Fruit fly (Drosophila melanogaster): ENCODE results near the gene CG5262.

CG5262 gene

DNA sequence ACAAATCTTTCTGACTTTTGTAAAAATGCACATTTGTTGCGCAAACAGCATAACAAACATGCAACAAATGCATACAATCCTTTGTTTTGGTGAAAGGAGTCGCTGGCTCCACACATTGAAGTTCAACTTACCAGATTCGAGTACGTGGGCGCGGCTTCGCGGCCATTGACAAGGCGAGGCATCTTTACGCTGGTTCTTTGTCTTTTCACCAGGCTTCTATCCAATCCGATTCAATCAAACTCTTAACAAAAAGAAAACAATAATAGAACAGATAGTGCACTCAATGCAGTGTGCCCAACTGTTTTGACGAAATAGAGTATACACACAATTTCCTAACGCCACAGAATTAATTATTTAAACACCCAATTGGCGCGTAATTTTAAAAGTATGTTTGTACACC is at the start of gene CG5262:
Gene CG5262, minus strand, starts transcription at position 294 of the 400 bp plus-strand sequence.
- TF ChIP-seq CG8478 (optimal IDR thresholded peaks at IDR 0.05), result no peak
- TF ChIP-seq CTCF (optimal IDR thresholded peaks at IDR 0.05), result no peak

DNA sequence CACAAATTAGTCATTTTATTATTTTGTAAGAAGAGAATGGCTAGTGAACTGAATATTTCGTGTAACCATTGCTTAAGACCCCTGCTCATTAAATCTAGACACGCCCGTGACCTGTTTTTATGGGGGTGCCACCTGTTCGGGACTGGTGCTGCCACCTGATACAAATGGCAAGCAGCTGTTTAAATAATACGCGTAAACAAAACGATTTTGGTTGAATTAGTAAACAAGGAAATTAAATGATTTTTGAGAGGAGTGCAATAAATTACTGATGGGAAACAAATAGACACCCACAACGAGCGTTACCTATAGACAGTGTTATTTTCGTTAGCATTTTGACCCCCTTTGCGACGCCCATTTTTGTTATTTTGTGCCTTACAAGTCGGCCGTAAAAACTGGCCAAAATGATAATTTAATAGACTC is 44.5 kb upstream of the CG5262 start:
- TF ChIP-seq CTCF (optimal IDR thresholded peaks at IDR 0.05) (no peak), CG8478 (optimal IDR thresholded peaks at IDR 0.05) (no peak)

dm6 chr3L:20474197-20474788 is 44.0 kb upstream of the CG5262 start, which contains the start of gene isoQC:
Gene isoQC (plus strand): TSS chr3L:20474466.
- TF ChIP-seq CTCF (optimal IDR thresholded peaks at IDR 0.05), result no peak
- no peak for TF ChIP-seq CG8478 (optimal IDR thresholded peaks at IDR 0.05)

DNA sequence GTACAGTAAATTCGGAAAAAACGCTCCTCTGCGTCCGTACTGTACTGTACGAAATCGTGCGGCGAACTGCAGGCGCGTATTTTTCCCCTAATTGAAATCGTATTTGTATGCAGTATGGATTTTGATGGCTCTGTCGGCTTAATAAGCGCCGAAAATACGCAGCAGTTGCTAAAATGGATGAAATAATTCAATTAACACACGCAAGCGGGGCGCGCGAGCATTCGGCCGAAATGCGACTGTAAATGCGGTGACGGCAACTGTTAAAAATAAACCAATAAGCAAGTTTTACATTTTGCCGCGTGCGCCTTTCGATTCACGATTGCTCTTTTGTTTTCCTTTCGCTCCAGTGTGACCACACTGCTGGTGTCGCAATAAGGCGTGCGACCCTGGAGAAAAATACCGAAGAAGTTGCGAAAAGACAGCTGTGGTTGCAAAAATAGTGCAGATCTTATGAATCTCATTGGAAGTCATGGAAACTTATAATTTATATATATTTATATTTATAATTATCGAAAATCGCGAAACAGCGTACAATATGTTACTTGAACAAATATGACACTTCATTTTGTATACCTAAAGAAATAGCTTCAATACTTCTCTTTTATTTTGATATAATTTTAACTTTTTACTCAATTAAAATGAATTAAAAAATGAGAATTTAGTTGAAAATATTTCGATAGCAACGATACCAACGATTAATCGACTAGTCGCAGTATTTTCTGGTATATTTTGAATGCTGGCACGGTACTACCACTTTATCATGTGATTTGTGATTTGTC is 42.9 kb upstream of the CG5262 start, which contains the start of the genes CG32428 and CG5969:
Gene CG32428, minus strand, starts transcription at position 703 of the 779 bp plus-strand sequence.
Gene CG5969, plus strand, starts transcription at position 763 of the 779 bp plus-strand sequence.
- TF ChIP-seq CG8478 (optimal IDR thresholded peaks at IDR 0.05), result no peak
- no peak for TF ChIP-seq CTCF (optimal IDR thresholded peaks at IDR 0.05)

- TF ChIP-seq CTCF (optimal IDR thresholded peaks at IDR 0.05) (no peak), CG8478 (optimal IDR thresholded peaks at IDR 0.05) (no peak)
Observed at dm6 chr3L:20472607-20473006, 42.3 kb upstream of the CG5262 start.

DNA sequence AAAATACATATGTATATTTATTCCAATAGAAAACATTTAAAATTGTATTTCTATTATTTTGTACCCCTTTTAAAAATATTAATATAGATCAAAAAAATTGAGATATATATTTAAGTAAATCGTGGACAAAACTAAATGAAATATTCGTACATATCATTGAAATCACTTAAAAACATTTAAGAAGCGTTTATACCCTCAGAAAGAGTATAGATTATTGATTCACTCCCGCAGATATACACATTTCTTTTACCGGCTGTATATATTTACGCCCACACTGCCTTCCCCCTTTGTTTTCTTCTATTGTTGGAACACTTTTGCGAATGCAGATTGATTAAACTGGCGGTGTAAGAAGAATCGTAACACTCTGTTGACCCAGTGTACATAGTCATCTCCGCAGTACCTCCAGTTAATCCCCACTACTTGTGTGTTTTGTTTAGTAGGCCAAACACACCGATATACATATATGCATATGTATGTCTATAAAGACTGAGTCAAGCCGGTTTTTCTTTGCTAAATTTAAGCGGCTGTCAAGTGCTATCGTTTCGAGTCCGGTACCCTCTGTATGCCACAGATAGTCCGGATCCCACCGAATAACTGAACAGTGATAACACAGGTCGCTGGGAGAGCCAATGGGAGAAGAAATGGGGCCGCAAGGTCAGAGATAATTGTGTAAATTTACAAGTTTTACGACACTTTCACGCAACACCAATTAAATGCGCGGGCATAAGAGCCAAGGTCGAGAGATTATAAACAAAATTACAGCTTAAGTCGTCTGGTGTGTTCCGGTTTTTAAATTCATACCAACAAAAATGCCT is 41.4 kb upstream of the CG5262 start:
- TF ChIP-seq CG8478 (optimal IDR thresholded peaks at IDR 0.05) (no peak), CTCF (optimal IDR thresholded peaks at IDR 0.05) (no peak)

DNA sequence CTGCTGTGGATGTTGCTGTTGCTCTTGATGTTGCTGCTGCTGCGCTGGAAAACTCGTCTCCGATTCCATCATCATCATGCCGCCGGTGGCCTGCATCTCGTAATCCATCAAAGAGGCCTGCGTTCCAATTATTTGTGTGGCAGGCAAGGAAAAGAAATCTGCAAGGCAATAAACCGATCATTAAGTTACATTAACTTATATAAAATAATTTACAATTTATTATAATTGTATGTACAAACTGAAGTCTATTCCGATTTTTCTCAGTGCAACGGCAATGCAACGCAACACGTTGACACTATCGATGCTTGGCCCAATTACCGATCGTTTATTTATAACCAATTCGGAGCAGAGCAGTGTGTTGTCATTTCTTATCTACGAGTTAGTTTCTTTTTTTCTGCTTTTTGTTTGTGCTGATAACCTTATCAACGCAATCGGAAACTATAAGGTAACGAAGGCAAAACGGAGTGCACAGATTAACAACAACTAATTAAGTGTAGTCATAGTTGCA is 40.8 kb upstream of the CG5262 start:
- no peak for TF ChIP-seq CG8478 (optimal IDR thresholded peaks at IDR 0.05)
- TF ChIP-seq CTCF (optimal IDR thresholded peaks at IDR 0.05), result no peak

- TF ChIP-seq CTCF (optimal IDR thresholded peaks at IDR 0.05) (no peak), CG8478 (optimal IDR thresholded peaks at IDR 0.05) (no peak)
Observed at dm6 chr3L:20467433-20467832, 37.2 kb upstream of the CG5262 start.

DNA sequence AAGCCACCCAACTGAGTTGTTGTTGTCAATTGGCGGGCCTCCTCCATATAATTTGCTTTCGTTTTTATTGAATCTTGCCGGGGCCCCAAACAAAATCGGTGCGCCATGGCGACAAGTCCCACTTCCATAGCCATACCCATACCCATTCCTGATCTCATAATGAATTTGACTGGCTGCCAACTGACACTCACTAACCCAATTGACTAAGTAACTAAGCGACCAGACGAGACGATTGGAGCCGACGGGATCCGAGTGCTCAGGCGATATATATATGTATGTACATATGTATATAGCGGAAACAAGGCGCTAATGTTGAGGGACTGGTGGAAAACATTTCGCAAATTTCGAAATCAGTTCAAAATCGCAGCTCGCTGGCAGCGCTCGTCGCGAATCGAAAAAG is 36.3 kb upstream of the CG5262 start, which contains the start of gene Tdh:
Gene Tdh, plus strand, starts transcription at position 346 of the 400 bp plus-strand sequence.
- no peak for TF ChIP-seq CTCF (optimal IDR thresholded peaks at IDR 0.05)
- TF ChIP-seq CG8478 (optimal IDR thresholded peaks at IDR 0.05), result no peak

DNA sequence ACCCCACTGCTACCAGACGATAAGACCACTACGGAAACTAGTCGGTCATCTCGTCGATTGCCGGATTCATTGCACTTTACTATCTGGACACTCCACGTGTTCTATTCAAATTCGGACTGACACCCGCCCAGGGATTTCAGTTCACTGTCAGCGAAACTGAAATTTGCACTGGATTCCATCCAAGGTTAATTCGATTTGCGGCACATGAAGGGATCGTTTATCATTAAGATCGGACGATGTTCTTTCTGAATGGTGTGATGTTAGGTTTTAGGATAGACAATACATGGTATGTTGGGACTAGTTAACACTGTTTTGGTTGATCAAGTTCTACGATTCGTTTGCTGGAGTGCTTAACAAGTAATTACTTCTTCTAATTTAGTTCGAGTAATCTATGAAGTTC is 35.7 kb upstream of the CG5262 start, which contains the start of gene CG42764:
Gene CG42764, minus strand, starts transcription at position 101 of the 400 bp plus-strand sequence.
- no peak for TF ChIP-seq CTCF (optimal IDR thresholded peaks at IDR 0.05)
- no peak for TF ChIP-seq CG8478 (optimal IDR thresholded peaks at IDR 0.05)

dm6 chr3L:20464677-20465076 is 34.4 kb upstream of the CG5262 start, which contains the start of gene atk:
Gene atk (minus strand): TSS chr3L:20464862.
- TF ChIP-seq CTCF (optimal IDR thresholded peaks at IDR 0.05) (peak; percentile 59 to 60), CG8478 (optimal IDR thresholded peaks at IDR 0.05) (no peak)

- TF ChIP-seq CG8478 (optimal IDR thresholded peaks at IDR 0.05) (no peak), CTCF (optimal IDR thresholded peaks at IDR 0.05) (no peak)
Observed at dm6 chr3L:20462391-20462790, 32.1 kb upstream of the CG5262 start.

DNA sequence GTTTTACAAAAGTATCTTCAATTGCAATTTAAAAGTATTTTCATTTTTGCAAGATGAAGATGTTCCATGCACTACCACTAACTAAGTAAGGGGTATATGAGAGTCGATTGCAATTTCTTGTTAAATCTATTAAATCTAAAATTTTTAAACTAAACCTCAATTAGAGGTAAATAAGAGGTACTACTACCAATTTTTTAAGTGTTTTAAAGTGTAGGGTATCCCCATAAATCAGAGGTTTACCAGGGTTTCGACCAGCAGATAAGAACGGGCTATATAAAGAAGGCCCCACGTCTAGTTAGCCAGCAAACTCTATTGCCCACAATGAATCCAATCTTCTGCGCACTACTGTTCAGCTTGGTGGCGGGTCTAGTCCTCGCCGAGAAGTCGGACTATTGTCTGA is 30.1 kb upstream of the CG5262 start, which contains the start of gene mag:
Gene mag, plus strand, starts transcription at position 301 of the 400 bp plus-strand sequence.
- no peak for TF ChIP-seq CTCF (optimal IDR thresholded peaks at IDR 0.05)
- no peak for TF ChIP-seq CG8478 (optimal IDR thresholded peaks at IDR 0.05)

DNA sequence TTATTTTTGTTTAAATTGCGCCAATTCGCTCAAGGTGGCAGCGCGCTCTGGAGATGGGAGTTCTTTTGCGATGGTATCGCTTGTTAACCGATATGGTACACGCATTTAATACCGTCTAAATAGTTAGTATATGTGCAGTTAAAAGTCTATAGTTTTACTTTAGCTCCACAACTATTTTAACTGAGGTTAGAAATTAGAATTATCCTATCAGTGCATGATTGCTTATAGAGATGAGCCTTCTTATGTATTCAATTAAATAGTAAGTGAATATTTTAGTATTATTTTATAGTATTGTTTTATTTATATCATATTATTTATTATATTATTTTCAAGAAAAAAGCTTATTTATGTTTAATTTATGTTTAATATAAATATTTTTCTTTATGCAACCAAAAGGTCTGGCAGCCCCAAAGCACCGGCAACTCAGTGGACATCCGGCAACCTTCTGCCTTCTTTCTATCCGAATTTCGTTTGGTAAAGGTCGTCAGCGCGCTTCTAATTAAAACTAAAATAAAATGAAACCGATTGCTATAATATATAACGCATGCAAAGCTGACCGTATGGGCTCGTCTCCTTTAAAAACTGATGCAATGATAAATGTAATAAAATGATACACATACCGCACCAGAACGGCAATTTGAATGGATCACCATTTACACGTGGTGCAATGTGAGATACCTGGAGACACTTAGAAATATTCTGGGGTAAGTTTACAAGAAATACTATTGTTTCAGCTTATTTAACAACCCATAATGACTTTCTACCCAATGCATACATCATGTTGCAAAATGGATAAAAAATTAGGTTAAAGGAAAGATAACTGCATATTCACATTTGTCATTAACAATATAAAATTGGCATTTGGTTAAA is 22.8 kb upstream of the CG5262 start, which contains the start of gene CG5199:
Gene CG5199, minus strand, starts transcription at position 52 of the 870 bp plus-strand sequence.
- TF ChIP-seq CG8478 (optimal IDR thresholded peaks at IDR 0.05) (no peak), CTCF (optimal IDR thresholded peaks at IDR 0.05) (no peak)
